Fruit fly (Drosophila melanogaster): Measurements from ENCODE around the gene CG31678.
A peak's percentile ranks its signal among the peaks of the same experiment; 100 is the strongest.

The CG31678 gene

DNA sequence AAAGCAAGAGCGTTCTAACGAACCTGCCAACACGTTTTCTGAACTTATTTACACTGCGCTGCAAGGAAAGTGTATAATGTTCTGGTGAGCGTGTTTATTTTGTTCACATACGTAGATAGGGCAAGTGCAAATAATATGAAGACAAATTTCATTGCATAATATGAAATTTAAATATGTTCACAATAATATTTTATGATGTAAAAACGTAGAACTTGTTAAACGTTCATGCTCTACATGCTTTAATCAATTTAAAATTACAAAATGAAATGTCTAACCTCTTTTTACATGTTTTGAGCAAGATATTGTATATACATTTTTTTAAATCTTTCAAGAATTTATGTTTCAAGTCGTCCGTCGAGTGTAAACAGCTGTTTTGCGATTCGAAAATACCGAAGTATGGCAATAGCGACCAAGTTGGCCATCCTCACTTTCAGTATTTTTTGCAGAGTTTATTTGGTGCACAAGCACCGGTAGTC is 30.3 kb downstream of the CG31678 start, which contains the start of the genes phr6-4 and CG2608 (continued):
- TF ChIP-seq Adf1 (GFP tag; IDR thresholded peaks at IDR 0.05) (peak; percentile 56), ATbp (GFP tag; optimal IDR thresholded peaks at IDR 0.05) (peak; percentile 85), Taf1 (GFP tag; IDR thresholded peaks at IDR 0.05) (peak; percentile 65; the same call in 1 of the 2 replicates), CG13296 (GFP tag; optimal IDR thresholded peaks at IDR 0.05) (peak; percentile 92), CG11695 (GFP tag; IDR thresholded peaks at IDR 0.05) (peak; percentile 89), Antp (GFP tag; optimal IDR thresholded peaks at IDR 0.05) (peak; percentile 76), tx (GFP tag; optimal IDR thresholded peaks at IDR 0.05) (peak; percentile 81), Vsx1 (GFP tag; optimal IDR thresholded peaks at IDR 0.05) (peak; percentile 84), E2f1 (GFP tag; IDR thresholded peaks at IDR 0.05) (peak; percentile 85), CG4730 (GFP tag; IDR thresholded peaks at IDR 0.05) (peak; percentile 73), chn (GFP tag; optimal IDR thresholded peaks at IDR 0.05) (peak; percentile 90), corto (GFP tag; optimal IDR thresholded peaks at IDR 0.05) (peak; percentile 66), run (tag; optimal IDR thresholded peaks at IDR 0.05) (peak; percentile 88), Blimp-1 (GFP tag; optimal IDR thresholded peaks at IDR 0.05) (peak; percentile 91), CG9876 (GFP tag; optimal IDR thresholded peaks at IDR 0.05) (peak; percentile 79), CG32772 (GFP tag; IDR thresholded peaks at IDR 0.05) (peak; percentile 83), CG6854 (GFP tag; optimal IDR thresholded peaks at IDR 0.05) (peak; percentile 82), Eip74EF (GFP tag; optimal IDR thresholded peaks at IDR 0.05) (peak in 1 of 2 experiments; percentile 91), crol (GFP tag; IDR thresholded peaks at IDR 0.05) (0 out of 2 replicates have a peak, but pooled peaks have one; percentile 13), CG15073 (GFP tag; optimal IDR thresholded peaks at IDR 0.05) (peak; percentile 54), Hr39 (optimal IDR thresholded peaks at IDR 0.05) (no peak), CG42726 (GFP tag; IDR thresholded peaks at IDR 0.05; ENCODE audit: partially characterized antibody) (no peak), lmd (GFP tag; IDR thresholded peaks at IDR 0.05) (peak; percentile 90), Xrp1 (GFP tag; IDR thresholded peaks at IDR 0.05) (peak; percentile 91), CkIIα-i1 (GFP tag; IDR thresholded peaks at IDR 0.05) (no peak), ems (GFP tag; optimal IDR thresholded peaks at IDR 0.05) (peak; percentile 87), Trl (optimal IDR thresholded peaks at IDR 0.05) (no peak), Trl (GFP tag; optimal IDR thresholded peaks at IDR 0.05) (peak; percentile 86), CG2875 (GFP tag; optimal IDR thresholded peaks at IDR 0.05) (peak; percentile 86), sd (tag; optimal IDR thresholded peaks at IDR 0.05) (no peak), emc (GFP tag; optimal IDR thresholded peaks at IDR 0.05) (peak; percentile 62), Sry-δ (GFP tag; optimal IDR thresholded peaks at IDR 0.05) (peak; percentile 36), CG2202 (tag; optimal IDR thresholded peaks at IDR 0.05) (peak; percentile 85), ewg (GFP tag; optimal IDR thresholded peaks at IDR 0.05) (peak; percentile 80), CG13775 (GFP tag; optimal IDR thresholded peaks at IDR 0.05) (peak; percentile 94), CG10366 (GFP tag; IDR thresholded peaks at IDR 0.05) (peak; percentile 82), hkb (optimal IDR thresholded peaks at IDR 0.05) (no peak), hkb (GFP tag; IDR thresholded peaks at IDR 0.05) (peak; percentile 91), CG1647 (GFP tag; optimal IDR thresholded peaks at IDR 0.05) (peak; percentile 82), CG12104 (GFP tag; optimal IDR thresholded peaks at IDR 0.05) (peak; percentile 91), CG3407 (GFP tag; optimal IDR thresholded peaks at IDR 0.05) (peak; percentile 84), CG9609 (GFP tag; optimal IDR thresholded peaks at IDR 0.05) (peak; percentile 81), CG13123 (GFP tag; optimal IDR thresholded peaks at IDR 0.05) (peak; percentile 78), fd96Cb (tag; optimal IDR thresholded peaks at IDR 0.05) (peak; percentile 89), Rfx (GFP tag; IDR thresholded peaks at IDR 0.05) (peak; percentile 87), CG16863 (GFP tag; optimal IDR thresholded peaks at IDR 0.05) (peak; percentile 77), stwl (tag; optimal IDR thresholded peaks at IDR 0.05) (peak; percentile 44), seq (GFP tag; IDR thresholded peaks at IDR 0.05) (peak; percentile 86), cwo (GFP tag; optimal IDR thresholded peaks at IDR 0.05) (peak; percentile 81), CG9932 (GFP tag; IDR thresholded peaks at IDR 0.05) (peak; percentile 92), psq (GFP tag; optimal IDR thresholded peaks at IDR 0.05) (peak; percentile 78), CG2712 (tag; optimal IDR thresholded peaks at IDR 0.05) (peak; percentile 96)

All from whole organism, embryonic.